Worm (Caenorhabditis elegans): Measurements from ENCODE around the gene sgt-1.

DNA sequence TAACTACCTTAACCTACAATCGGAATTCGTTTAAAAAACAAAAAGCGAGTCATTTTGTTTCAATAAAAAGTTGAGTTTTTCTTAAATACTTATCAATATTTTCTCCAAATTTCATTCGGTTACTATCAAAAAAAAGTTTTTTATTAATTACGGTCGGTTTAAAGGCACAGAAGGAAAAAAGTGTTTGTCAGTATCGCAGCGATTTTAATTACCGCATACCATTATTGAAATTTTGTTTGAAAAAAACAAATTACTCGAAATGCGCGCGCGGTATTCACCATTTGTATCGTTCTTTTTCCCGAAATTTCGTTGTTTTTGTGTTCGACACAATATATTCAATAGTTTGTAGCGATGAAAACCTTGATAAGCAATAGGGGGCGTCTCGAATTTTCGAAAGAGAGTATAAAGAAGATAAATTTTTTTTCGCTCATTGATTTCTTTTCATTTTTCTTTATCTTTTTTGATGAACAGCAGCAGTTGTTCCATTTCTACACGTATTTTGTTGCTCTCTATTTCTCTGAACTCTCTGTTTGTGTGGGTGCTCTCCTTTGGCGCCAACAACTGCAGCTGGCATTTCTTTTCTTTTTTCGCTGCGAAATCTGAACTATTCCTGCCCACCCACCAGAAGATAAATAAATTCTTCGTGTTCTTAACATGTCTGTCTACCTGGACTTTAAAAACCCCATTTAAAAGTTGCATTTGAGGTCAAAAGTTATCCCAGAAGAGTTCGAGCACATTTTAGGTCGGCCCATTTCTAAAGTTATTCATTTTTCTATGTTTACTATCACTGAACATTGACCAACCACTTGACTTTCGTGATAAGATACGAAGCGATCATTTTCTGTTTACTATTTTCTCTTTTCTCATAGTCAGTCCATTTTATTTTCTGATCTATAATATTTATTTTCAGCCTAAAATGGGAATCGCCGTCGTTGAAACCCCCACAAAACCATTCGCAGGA lies 14.8 kb downstream of the sgt-1 start, which contains the start of gene pgm-1:
- TF ChIP-seq dve-1 (tag; optimal IDR thresholded peaks at IDR 0.05) (no peak), nfya-1 (tag; optimal IDR thresholded peaks at IDR 0.05) (no peak), ceh-9 (tag; optimal IDR thresholded peaks at IDR 0.05) (no peak), lim-6 (tag; optimal IDR thresholded peaks at IDR 0.05) (no peak), pha-4 (tag; optimal IDR thresholded peaks at IDR 0.05) (no peak), ama-1 (optimal IDR thresholded peaks at IDR 0.05) (no peak)

Measured in whole organism, late embryonic.